Worm (Caenorhabditis elegans) whole organism, L1 larva: ENCODE data around the gene F49E8.6.

Experiments
- C34B4.2 ChIP-seq: sonication (generic microtip); optimal IDR thresholded peaks from 2 replicates; lab custom pipeline; 2017; ENCODE audit warnings: mild to moderate bottlenecking, missing genetic modification characterization, missing compliant biosample characterization
- Y116A8C.19 ChIP-seq: sonication (generic microtip); optimal IDR thresholded peaks from 2 replicates; lab custom pipeline; 2016; ENCODE audit warnings: missing compliant biosample characterization, missing genetic modification characterization, borderline replicate concordance
- alr-1 ChIP-seq: fragments of 200-800 bp; sonication (Bioruptor generic); optimal IDR thresholded peaks from 2 replicates; lab custom pipeline; 2018; ENCODE audit warnings: borderline replicate concordance, mild to moderate bottlenecking, missing genetic modification characterization, missing compliant biosample characterization
- aly-2 ChIP-seq: fragments of 150-350 bp; optimal IDR thresholded peaks from 2 replicates; lab custom pipeline; 2014; ENCODE audit warnings: missing biosample characterization, missing genetic modification characterization
- ceh-8 ChIP-seq: fragments of 200-800 bp; sonication (Bioruptor generic); optimal IDR thresholded peaks from 2 replicates; lab custom pipeline; 2018; ENCODE audit warnings: mild to moderate bottlenecking, missing genetic modification characterization, moderate library complexity, missing compliant biosample characterization
- ceh-82 ChIP-seq, 3 experiments: fragments of 150-350 bp in 1 of 3; sonication (generic microtip) in 2 of 3; optimal IDR thresholded peaks; 2 replicates each; lab custom pipeline; 2014 to 2017; ENCODE audit warnings: missing biosample characterization in 3 of 3, missing genetic modification characterization in 3 of 3
- ceh-90 ChIP-seq: sonication (generic microtip); optimal IDR thresholded peaks from 2 replicates; lab custom pipeline; 2016; ENCODE audit warnings: missing genetic modification characterization, missing compliant biosample characterization
- dsc-1 ChIP-seq: sonication (generic microtip); optimal IDR thresholded peaks from 2 replicates; lab custom pipeline; 2016; ENCODE audit warnings: mild to moderate bottlenecking, missing genetic modification characterization, missing compliant biosample characterization
- efl-1 ChIP-seq, 4 experiments: fragments of 150-350 bp; optimal IDR thresholded peaks in 3 of 4; peaks in 1 of 4; 1 replicate in 1 of 4; 2 replicates in 3 of 4; lab custom pipeline; 2014; ENCODE audit warnings: missing biosample characterization in 2 of 4, missing genetic modification characterization in 2 of 4, missing genetic modification reagents in 2 of 4
- efl-3 ChIP-seq: fragments of 200-800 bp; sonication (Bioruptor generic); optimal IDR thresholded peaks from 2 replicates; lab custom pipeline; 2018; ENCODE audit warnings: mild to moderate bottlenecking, missing genetic modification characterization, missing compliant biosample characterization
- elt-2 ChIP-seq: sonication (generic microtip); optimal IDR thresholded peaks from 2 replicates; lab custom pipeline; 2016; ENCODE audit warnings: missing genetic modification characterization, mild to moderate bottlenecking, inconsistent platforms, missing compliant biosample characterization, missing genetic modification reagents
- elt-3 ChIP-seq, 6 experiments: fragments of 150-350 bp in 1 of 6; sonication (generic microtip); optimal IDR thresholded peaks; 2 replicates each; lab custom pipeline; 2017 to 2018; ENCODE audit warnings: missing biosample characterization in 6 of 6, missing genetic modification characterization in 6 of 6, inconsistent platforms in 1 of 6
- ets-5 ChIP-seq: fragments of 200-800 bp; sonication (Bioruptor generic); IDR thresholded peaks from 2 replicates; pipeline ENCODE4 v1.3.6; 2022; ENCODE audit warnings: missing genetic modification characterization, missing compliant biosample characterization
- fkh-4 ChIP-seq: sonication (generic microtip); optimal IDR thresholded peaks from 2 replicates; lab custom pipeline; 2016; ENCODE audit warnings: missing compliant biosample characterization, missing genetic modification characterization, borderline replicate concordance
- fkh-8 ChIP-seq: sonication (generic microtip); optimal IDR thresholded peaks from 2 replicates; lab custom pipeline; 2016; ENCODE audit warnings: mild to moderate bottlenecking, missing genetic modification characterization, missing compliant biosample characterization
- hlh-17 ChIP-seq: fragments of 200-800 bp; sonication (Bioruptor generic); optimal IDR thresholded peaks from 2 replicates; lab custom pipeline; 2018; ENCODE audit warnings: missing genetic modification characterization, mild to moderate bottlenecking, missing compliant biosample characterization, moderate library complexity, borderline replicate concordance
- hpl-2 ChIP-seq: fragments of 150-350 bp; optimal IDR thresholded peaks from 2 replicates; lab custom pipeline; 2014; ENCODE audit warnings: missing biosample characterization, missing genetic modification reagents, missing genetic modification characterization
- irx-1 ChIP-seq: sonication (generic microtip); optimal IDR thresholded peaks from 2 replicates; lab custom pipeline; 2016; ENCODE audit warnings: missing genetic modification characterization, missing compliant biosample characterization
- jun-1 ChIP-seq: fragments of 150-350 bp; optimal IDR thresholded peaks from 2 replicates; lab custom pipeline; 2014; ENCODE audit warnings: missing biosample characterization, missing genetic modification reagents, missing genetic modification characterization
- lin-13 ChIP-seq: fragments of 150-350 bp; optimal IDR thresholded peaks from 2 replicates; lab custom pipeline; 2014; ENCODE audit warnings: missing biosample characterization, missing genetic modification reagents, missing genetic modification characterization
- lin-14 ChIP-seq: fragments of 200-800 bp; sonication (Bioruptor generic); optimal IDR thresholded peaks from 2 replicates; lab custom pipeline; 2018; ENCODE audit warnings: mild to moderate bottlenecking, missing genetic modification characterization, moderate library complexity, missing compliant biosample characterization
- lin-35 ChIP-seq, 2 experiments: fragments of 150-350 bp; optimal IDR thresholded peaks; 2 replicates each; lab custom pipeline; 2014; ENCODE audit warnings: missing biosample characterization in 2 of 2, missing genetic modification characterization in 2 of 2, missing genetic modification reagents in 2 of 2
- lin-39 ChIP-seq: fragments of 150-350 bp; optimal IDR thresholded peaks from 2 replicates; lab custom pipeline; 2014; ENCODE audit warnings: missing biosample characterization, missing genetic modification reagents, missing genetic modification characterization
- lsy-2 ChIP-seq, 2 experiments: fragments of 150-350 bp; optimal IDR thresholded peaks; 2 replicates each; lab custom pipeline; 2014; ENCODE audit warnings: missing biosample characterization in 2 of 2, missing genetic modification characterization in 2 of 2
- mab-9 ChIP-seq: fragments of 200-800 bp; sonication (Bioruptor generic); IDR thresholded peaks from 2 replicates; pipeline ENCODE4 v1.3.6; 2022; ENCODE audit warnings: missing genetic modification reagents, missing genetic modification characterization, missing compliant biosample characterization
- mdl-1 ChIP-seq, 2 experiments: fragments of 150-350 bp; optimal IDR thresholded peaks; 2 replicates each; lab custom pipeline; 2014 to 2017; ENCODE audit warnings: missing biosample characterization in 2 of 2, missing genetic modification characterization in 2 of 2, inconsistent platforms in 1 of 2
- mef-2 ChIP-seq: fragments of 150-350 bp; optimal IDR thresholded peaks from 2 replicates; lab custom pipeline; 2014; ENCODE audit warnings: missing biosample characterization, missing genetic modification characterization
- nhr-11 ChIP-seq: fragments of 150-350 bp; optimal IDR thresholded peaks from 2 replicates; lab custom pipeline; 2014; ENCODE audit warnings: missing biosample characterization, missing genetic modification characterization
- nhr-19 ChIP-seq: fragments of 200-800 bp; sonication (Bioruptor generic); conservative IDR thresholded peaks from 2 replicates; pipeline ENCODE4 v1.3.6; 2022; ENCODE audit warnings: missing genetic modification characterization, missing compliant biosample characterization
- nhr-237 ChIP-seq: fragments of 150-350 bp; optimal IDR thresholded peaks from 2 replicates; lab custom pipeline; 2014; ENCODE audit warnings: missing biosample characterization, missing genetic modification characterization
- nhr-47 ChIP-seq: sonication (generic microtip); optimal IDR thresholded peaks from 2 replicates; lab custom pipeline; 2016; ENCODE audit warnings: mild to moderate bottlenecking, missing genetic modification characterization, moderate library complexity, missing compliant biosample characterization
- nhr-71 ChIP-seq: sonication (generic microtip); optimal IDR thresholded peaks from 2 replicates; lab custom pipeline; 2016; ENCODE audit warnings: mild to moderate bottlenecking, missing genetic modification characterization, moderate library complexity, missing compliant biosample characterization
- nhr-76 ChIP-seq: sonication (generic microtip); optimal IDR thresholded peaks from 2 replicates; lab custom pipeline; 2017; ENCODE audit warnings: missing biosample characterization, missing genetic modification characterization
- nhr-77 ChIP-seq: fragments of 150-350 bp; optimal IDR thresholded peaks from 2 replicates; lab custom pipeline; 2014; ENCODE audit warnings: missing biosample characterization, missing genetic modification characterization
- nhr-85 ChIP-seq: sonication (generic microtip); peaks from one replicate; lab custom pipeline; 2016; ENCODE audit warnings: missing genetic modification characterization, inconsistent platforms, missing compliant biosample characterization
- pag-3 ChIP-seq: sonication (generic microtip); optimal IDR thresholded peaks from 2 replicates; lab custom pipeline; 2017; ENCODE audit warnings: missing genetic modification characterization, mild to moderate bottlenecking, missing compliant biosample characterization, antibody characterized with exemption, borderline replicate concordance; ENCODE audit not compliant: insufficient read depth
- skn-1 ChIP-seq: fragments of 150-350 bp; optimal IDR thresholded peaks from 2 replicates; lab custom pipeline; 2014; ENCODE audit warnings: missing biosample characterization, missing genetic modification characterization
- snpc-4 ChIP-seq: fragments of 150-350 bp; optimal IDR thresholded peaks from 2 replicates; lab custom pipeline; 2014; ENCODE audit warnings: missing biosample characterization, missing genetic modification characterization
- snu-23 ChIP-seq: sonication (generic microtip); optimal IDR thresholded peaks from 2 replicates; lab custom pipeline; 2016; ENCODE audit warnings: missing genetic modification characterization, missing compliant biosample characterization
- sup-37 ChIP-seq: fragments of 200-800 bp; sonication (Bioruptor generic); optimal IDR thresholded peaks from 2 replicates; lab custom pipeline; 2018; ENCODE audit warnings: mild to moderate bottlenecking, missing genetic modification characterization, missing compliant biosample characterization
- swsn-7 ChIP-seq: sonication (generic microtip); optimal IDR thresholded peaks from 2 replicates; lab custom pipeline; 2016; ENCODE audit warnings: missing genetic modification characterization, missing compliant biosample characterization
- tbx-2 ChIP-seq: sonication (generic microtip); optimal IDR thresholded peaks from 2 replicates; lab custom pipeline; 2016; ENCODE audit warnings: missing genetic modification characterization, missing compliant biosample characterization
- tlp-1 ChIP-seq: fragments of 150-350 bp; optimal IDR thresholded peaks from 2 replicates; lab custom pipeline; 2014; ENCODE audit warnings: missing biosample characterization, missing genetic modification characterization
- unc-86 ChIP-seq: sonication (generic microtip); optimal IDR thresholded peaks from 2 replicates; lab custom pipeline; 2016; ENCODE audit warnings: missing genetic modification characterization, missing compliant biosample characterization
- unc-98 ChIP-seq: fragments of 200-800 bp; sonication (Bioruptor generic); IDR thresholded peaks from 2 replicates; pipeline ENCODE4 v1.3.6; 2022; ENCODE audit warnings: missing genetic modification characterization, missing compliant biosample characterization
- vab-15 ChIP-seq: sonication (generic microtip); optimal IDR thresholded peaks from 2 replicates; lab custom pipeline; 2017; ENCODE audit warnings: missing genotype, mild to moderate bottlenecking, missing genetic modification characterization, missing compliant biosample characterization
- zag-1 ChIP-seq: fragments of 150-350 bp; optimal IDR thresholded peaks from 2 replicates; lab custom pipeline; 2014; ENCODE audit warnings: missing biosample characterization, missing genetic modification characterization
- zip-4 ChIP-seq: fragments of 200-800 bp; sonication (Bioruptor generic); optimal IDR thresholded peaks from 2 replicates; lab custom pipeline; 2018; ENCODE audit warnings: mild to moderate bottlenecking, missing genetic modification characterization, moderate library complexity, missing compliant biosample characterization
- ztf-11 ChIP-seq, 2 experiments: sonication (generic microtip); optimal IDR thresholded peaks; 2 replicates each; lab custom pipeline; 2016 to 2017; ENCODE audit warnings: missing genetic modification characterization in 2 of 2, missing biosample characterization in 1 of 2, missing compliant biosample characterization in 1 of 2

The F49E8.6 gene

DNA sequence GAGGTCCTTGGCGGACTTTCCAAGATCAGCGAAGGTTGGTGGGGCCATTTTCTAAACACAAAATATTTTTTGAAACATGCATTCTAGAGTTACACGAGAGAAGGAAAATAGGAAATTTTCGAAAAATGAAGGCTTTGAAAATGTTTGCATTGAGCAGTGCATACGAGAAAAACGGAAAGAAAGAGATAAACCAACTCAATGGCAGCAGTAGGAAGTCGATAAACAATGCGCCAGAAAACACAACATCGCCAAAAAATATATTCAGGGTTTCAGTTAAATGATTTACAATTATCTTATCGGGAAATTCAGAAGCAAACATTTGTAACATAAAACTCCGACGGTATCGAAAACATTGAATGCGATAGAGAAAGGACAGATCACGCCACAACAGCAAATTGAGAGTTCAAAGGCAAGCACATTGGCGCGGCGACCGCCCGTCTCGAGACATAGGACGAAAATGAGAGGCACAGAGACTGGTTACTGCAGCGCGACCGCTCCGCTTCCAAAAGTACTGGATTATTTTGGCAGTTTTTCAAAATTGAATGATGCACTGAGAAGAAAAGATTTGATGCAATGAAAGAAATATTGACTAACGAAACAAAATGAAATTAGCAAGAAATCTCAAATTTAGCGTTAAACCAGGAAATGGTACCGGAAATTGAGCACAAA, 46.5 kb downstream of the F49E8.6 start, which contains the start of the genes vdac-1 and R05G6.5 (continued):
- TF ChIP-seq hlh-17 (no peak), elt-2 (tag; lab: Kevin White, UChicago) (peak; percentile 73), C34B4.2 (tag; lab: Kevin White, UChicago) (peak; percentile 87), nhr-11 (tag; lab: Kevin White, UChicago) (peak; percentile 24), nhr-47 (tag; lab: Kevin White, UChicago) (peak; percentile 83), zag-1 (tag; lab: Kevin White, UChicago) (no peak), vab-15 (tag; lab: Kevin White, UChicago) (peak; percentile 8), unc-86 (tag; lab: Kevin White, UChicago) (peak; percentile 56), lsy-2 (tag; optimal IDR thresholded peaks at IDR 0.05; lab: Kevin White, UChicago) (peak; percentile 77 to 90), dsc-1 (peak; percentile 57), lin-14 (GFP tag; lab: Kevin White, UChicago) (peak; percentile 97), sup-37 (GFP tag; lab: Kevin White, UChicago) (peak; percentile 25), tlp-1 (tag; lab: Kevin White, UChicago) (no peak), snpc-4 (tag; lab: Kevin White, UChicago) (peak; percentile 11), lin-39 (tag; lab: Kevin White, UChicago) (no peak), efl-3 (no peak), fkh-4 (tag; lab: Kevin White, UChicago) (no peak), lin-35 (GFP tag; optimal IDR thresholded peaks at IDR 0.05; lab: Kevin White, UChicago) (peak; percentile 94 to 97), fkh-8 (peak; percentile 81), ceh-8 (no peak), Y116A8C.19 (tag; lab: Kevin White, UChicago) (no peak), nhr-71 (tag; lab: Kevin White, UChicago) (peak; percentile 95), ceh-90 (tag; lab: Kevin White, UChicago) (no peak), swsn-7 (tag; lab: Kevin White, UChicago) (peak; percentile 82), mef-2 (tag; lab: Kevin White, UChicago) (peak; percentile 30), snu-23 (GFP tag; lab: Kevin White, UChicago) (peak; percentile 93), zip-4 (GFP tag; lab: Kevin White, UChicago) (no peak), pag-3 (tag; lab: Kevin White, UChicago) (no peak), tbx-2 (tag; lab: Kevin White, UChicago) (peak; percentile 86), elt-3 (tag; optimal IDR thresholded peaks at IDR 0.05; lab: Kevin White, UChicago) (peak in 4 of 6 experiments; percentile 30 to 78 (median 46)), ceh-82 (tag; optimal IDR thresholded peaks at IDR 0.05; lab: Kevin White, UChicago) (peak; percentile 42 to 93 (median 70)), mdl-1 (tag; optimal IDR thresholded peaks at IDR 0.05; lab: Kevin White, UChicago) (peak in 1 of 2 experiments; percentile 89), jun-1 (tag; lab: Kevin White, UChicago) (peak; percentile 58), ztf-11 (tag; optimal IDR thresholded peaks at IDR 0.05; lab: Kevin White, UChicago) (no peak), skn-1 (tag; lab: Kevin White, UChicago) (peak; percentile 63), alr-1 (tag; lab: Kevin White, UChicago) (no peak), mab-9 (GFP tag; lab: Robert Waterston, UW) (0 out of 2 replicates have a peak, but pooled peaks have one; percentile 17), nhr-76 (tag; lab: Kevin White, UChicago) (no peak), nhr-77 (tag; lab: Kevin White, UChicago) (peak; percentile 90)

ce11 chrIV:7507305-7507704, 47.2 kb downstream of the F49E8.6 start:
- no peak for TF ChIP-seq ets-5 (GFP tag; lab: Robert Waterston, UW)
- no peak for TF ChIP-seq unc-98 (GFP tag; lab: Robert Waterston, UW)
- no peak for TF ChIP-seq snpc-4 (tag; lab: Kevin White, UChicago)
- no peak for TF ChIP-seq alr-1 (tag; lab: Kevin White, UChicago)
- peak; percentile 35 for TF ChIP-seq swsn-7 (tag; lab: Kevin White, UChicago)
- TF ChIP-seq pag-3 (tag; lab: Kevin White, UChicago): no peak
- no peak for TF ChIP-seq dsc-1
- TF ChIP-seq lin-13 (GFP tag; lab: Kevin White, UChicago): peak; percentile 56
- peak; percentile 11 to 45 for TF ChIP-seq efl-1 (optimal IDR thresholded peaks at IDR 0.05; lab: Kevin White, UChicago)
- peak; percentile 59 to 97 for TF ChIP-seq efl-1 (GFP tag; optimal IDR thresholded peaks at IDR 0.05 in 1 of 2; lab: Kevin White, UChicago)
- peak; percentile 37 for TF ChIP-seq skn-1 (tag; lab: Kevin White, UChicago)
- peak; percentile 81 for TF ChIP-seq nhr-85
- peak; percentile 67 for TF ChIP-seq nhr-19
- TF ChIP-seq nhr-237: no peak
- no peak for TF ChIP-seq hpl-2 (GFP tag; lab: Kevin White, UChicago)
- no peak for TF ChIP-seq jun-1 (tag; lab: Kevin White, UChicago)
- peak; percentile 17 for TF ChIP-seq irx-1
- TF ChIP-seq aly-2 (tag; lab: Kevin White, UChicago): no peak
